Worm (Caenorhabditis elegans) whole organism, L2 larva: ENCODE results near the gene F10A3.17.

Experiments used
- ZK546.5 ChIP-seq: sonication (generic microtip); optimal IDR thresholded peaks from 2 replicates; lab custom pipeline; 2017; ENCODE audit warnings: missing biosample characterization, missing genetic modification characterization
- ama-1 ChIP-seq: fragments of 150-350 bp; optimal IDR thresholded peaks from 2 replicates; lab custom pipeline; 2018; ENCODE audit warnings: inconsistent platforms
- elt-1 ChIP-seq: fragments of 150-350 bp; optimal IDR thresholded peaks from 2 replicates; lab custom pipeline; 2014; ENCODE audit warnings: missing biosample characterization, missing genetic modification characterization
- lin-13 ChIP-seq: fragments of 150-350 bp; optimal IDR thresholded peaks from 2 replicates; lab custom pipeline; 2014; ENCODE audit warnings: missing biosample characterization, missing genetic modification reagents, missing genetic modification characterization
- lin-39 ChIP-seq: fragments of 150-350 bp; optimal IDR thresholded peaks from 2 replicates; lab custom pipeline; 2014; ENCODE audit warnings: missing biosample characterization, missing genetic modification reagents, missing genetic modification characterization
- unc-62 ChIP-seq: fragments of 150-350 bp; optimal IDR thresholded peaks from 2 replicates; lab custom pipeline; 2014; ENCODE audit warnings: missing biosample characterization, missing genetic modification reagents, missing genetic modification characterization
- ztf-4 ChIP-seq: fragments of 150-350 bp; optimal IDR thresholded peaks from 2 replicates; lab custom pipeline; 2014; ENCODE audit warnings: missing biosample characterization, missing genetic modification characterization

DNA sequence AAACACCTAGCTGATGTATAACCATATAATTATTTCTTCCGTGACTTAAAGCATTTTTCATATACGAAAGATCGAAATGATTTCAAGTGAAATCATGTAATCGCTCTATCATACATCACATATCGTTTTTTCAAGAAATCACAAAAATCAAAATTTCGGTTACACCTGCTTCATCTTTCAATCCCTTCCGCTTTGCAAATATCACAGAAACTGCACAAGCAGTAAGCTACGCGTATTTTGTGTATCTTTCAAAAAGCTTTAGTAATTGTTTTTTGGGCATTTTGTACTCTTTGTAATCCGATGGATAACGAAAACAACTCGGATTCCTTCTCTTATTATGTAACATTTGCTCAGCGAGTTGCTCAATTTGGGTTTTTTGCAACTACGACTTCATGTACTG, 44.1 kb downstream of the F10A3.17 start, which contains the start of gene str-25:
- TF ChIP-seq elt-1 (tag; lab: Kevin White, UChicago) (no peak), ZK546.5 (no peak), lin-39 (tag; lab: Kevin White, UChicago) (no peak), ama-1 (lab: Kevin White, UChicago) (no peak), unc-62 (GFP tag; lab: Kevin White, UChicago) (no peak), ztf-4 (tag; lab: Kevin White, UChicago) (no peak), lin-13 (GFP tag; lab: Kevin White, UChicago) (no peak)
